Worm (Caenorhabditis elegans): ENCODE results near the gene col-129.
"Not testable (repeated sequence)": the region's sequence is repeated elsewhere in the genome, so short reads cannot be mapped to it uniquely, and the experiment has no call there.

Gene col-129

DNA sequence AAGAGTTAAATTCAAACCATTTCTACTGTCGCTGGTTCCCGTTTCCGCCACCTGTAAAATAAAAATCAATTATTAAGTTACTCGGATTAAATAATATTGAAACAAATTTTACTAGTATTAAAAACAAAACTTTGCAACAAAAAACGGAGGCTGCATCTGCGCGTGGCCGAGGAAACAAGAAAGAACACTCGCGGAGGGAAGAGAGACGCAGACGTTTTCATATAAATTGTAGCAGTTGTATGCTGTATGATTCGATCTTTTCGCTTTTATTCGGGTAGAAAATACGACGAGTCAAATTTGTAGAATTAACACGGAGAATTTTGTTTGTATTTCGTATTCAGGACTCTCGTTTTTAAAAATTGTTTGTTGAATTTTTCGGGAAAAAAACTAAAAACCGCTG is 35.4 kb upstream of the col-129 start, which contains the start of gene B0001.3:
B0001.3 (minus strand) TSS at position 55 of the 400 bp plus-strand sequence.
- TF ChIP-seq ceh-36 (tag; optimal IDR thresholded peaks at IDR 0.05) (no peak), tbx-11 (GFP tag; IDR thresholded peaks at IDR 0.05) (no peak), tra-4 (tag; optimal IDR thresholded peaks at IDR 0.05) (no peak), pes-1 (GFP tag; IDR thresholded peaks at IDR 0.05) (no peak)

DNA sequence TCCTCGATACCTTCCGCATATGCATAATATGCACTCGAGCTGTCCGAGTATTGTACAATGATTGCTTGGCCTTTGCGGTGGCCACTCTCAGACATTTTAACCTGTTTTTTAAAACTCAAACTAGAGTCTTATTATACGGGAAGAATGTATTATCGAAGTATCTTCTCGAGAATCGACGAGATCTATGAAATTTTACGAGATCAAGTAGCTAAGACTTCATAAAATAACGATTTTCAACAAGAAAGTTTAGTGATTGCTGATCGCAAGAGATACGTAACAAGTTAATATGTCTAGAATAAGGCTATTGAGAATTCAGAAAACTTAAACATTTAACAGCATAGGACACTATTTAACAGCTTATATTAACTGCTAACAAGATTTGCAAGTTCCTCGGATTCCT is 33.0 kb upstream of the col-129 start, which contains the start of gene B0001.5:
B0001.5 (minus strand) TSS at position 101 of the 400 bp plus-strand sequence.
- TF ChIP-seq sea-1 (GFP tag; conservative IDR thresholded peaks at IDR 0.05) (no peak), ama-1 (optimal IDR thresholded peaks at IDR 0.05) (no peak), pes-1 (GFP tag; IDR thresholded peaks at IDR 0.05) (no peak), F13C5.2 (tag; optimal IDR thresholded peaks at IDR 0.05) (no peak), tbx-37 (GFP tag; conservative IDR thresholded peaks at IDR 0.05) (no peak), hmbx-1 (tag; optimal IDR thresholded peaks at IDR 0.05) (no peak), flt-1 (GFP tag; IDR thresholded peaks at IDR 0.05) (no peak), scrt-1 (GFP tag; IDR thresholded peaks at IDR 0.05) (no peak), aly-1 (tag; optimal IDR thresholded peaks at IDR 0.05) (no peak), ets-7 (tag; optimal IDR thresholded peaks at IDR 0.05) (no peak), hnd-1 (tag; optimal IDR thresholded peaks at IDR 0.05) (no peak), tbx-11 (GFP tag; IDR thresholded peaks at IDR 0.05) (no peak), hmg-4 (GFP tag; optimal IDR thresholded peaks at IDR 0.05) (no peak)

DNA sequence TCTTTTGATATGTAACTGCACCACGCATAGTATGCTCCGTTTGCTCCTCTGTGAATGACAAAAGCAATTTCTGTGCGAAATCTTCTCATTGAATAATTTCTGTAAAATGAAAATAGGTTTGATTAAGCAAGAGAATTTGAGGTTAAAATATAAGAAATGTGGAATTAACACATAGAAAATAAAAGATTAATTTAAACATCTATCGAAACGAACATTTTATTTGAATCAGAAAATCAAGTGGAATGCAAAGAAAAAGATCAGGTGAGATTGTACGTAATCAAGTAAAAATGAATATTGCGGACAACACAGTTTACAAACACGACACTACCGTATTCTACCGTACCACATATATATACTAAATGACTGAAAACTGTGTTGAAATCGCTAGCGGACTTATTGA is 30.7 kb upstream of the col-129 start, which contains the start of gene B0001.8:
B0001.8 (minus strand) TSS at position 101 of the 400 bp plus-strand sequence.
- TF ChIP-seq hmbx-1 (tag; optimal IDR thresholded peaks at IDR 0.05) (no peak), sea-1 (GFP tag; conservative IDR thresholded peaks at IDR 0.05) (no peak), F13C5.2 (tag; optimal IDR thresholded peaks at IDR 0.05) (no peak), flt-1 (GFP tag; IDR thresholded peaks at IDR 0.05) (no peak), ets-7 (tag; optimal IDR thresholded peaks at IDR 0.05) (no peak), B0310.2 (tag; optimal IDR thresholded peaks at IDR 0.05) (no peak), scrt-1 (GFP tag; IDR thresholded peaks at IDR 0.05) (no peak), hnd-1 (tag; optimal IDR thresholded peaks at IDR 0.05) (no peak)

DNA sequence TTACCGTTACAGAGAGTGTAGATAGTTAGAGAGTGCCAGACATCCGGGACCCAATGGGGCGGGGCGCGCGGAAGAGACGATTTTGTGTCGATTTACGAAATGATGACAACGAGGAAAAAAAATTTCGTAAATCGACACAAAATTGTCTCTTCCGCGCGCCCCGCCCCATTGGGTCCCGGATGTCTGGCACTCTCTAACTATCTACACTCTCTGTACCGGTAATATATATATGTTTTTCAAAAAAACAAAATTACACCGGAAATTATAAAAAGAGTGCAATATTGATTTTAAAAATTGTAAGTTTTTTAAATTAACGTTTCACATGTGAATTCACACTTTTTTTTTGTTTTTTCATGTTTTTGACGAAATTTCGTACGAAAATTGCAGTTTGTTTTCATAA is 27.9 kb upstream of the col-129 start, which contains the start of gene B0001.4:
B0001.4 (minus strand) TSS at position 101 of the 400 bp plus-strand sequence.
- not testable (repeated sequence) for TF ChIP-seq B0310.2 (tag; optimal IDR thresholded peaks at IDR 0.05); pes-1 (GFP tag; IDR thresholded peaks at IDR 0.05); tbx-11 (GFP tag; IDR thresholded peaks at IDR 0.05)

DNA sequence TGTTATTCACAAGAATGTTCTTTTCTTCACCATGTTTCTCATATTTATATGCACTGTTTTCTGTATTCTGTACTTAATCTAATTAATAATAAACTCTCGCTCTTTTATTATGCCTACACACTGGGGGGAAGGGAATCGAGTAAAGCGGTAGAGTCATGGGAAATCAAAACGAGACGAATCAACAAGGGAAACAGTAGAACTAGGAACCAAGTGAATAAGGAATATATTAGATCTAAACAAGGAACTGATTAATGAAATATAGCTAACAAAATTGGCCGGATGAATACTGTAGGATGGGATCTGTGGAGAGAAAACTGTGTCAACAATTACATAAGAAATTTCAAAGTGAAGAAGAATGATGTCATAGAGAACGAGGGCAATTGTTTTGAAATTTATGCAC is 24.8 kb upstream of the col-129 start:
- TF ChIP-seq sea-1 (GFP tag; conservative IDR thresholded peaks at IDR 0.05) (no peak), scrt-1 (GFP tag; IDR thresholded peaks at IDR 0.05) (no peak), tbx-11 (GFP tag; IDR thresholded peaks at IDR 0.05) (no peak), ceh-36 (tag; optimal IDR thresholded peaks at IDR 0.05) (no peak), ceh-13 (GFP tag; optimal IDR thresholded peaks at IDR 0.05) (no peak), F13C5.2 (tag; optimal IDR thresholded peaks at IDR 0.05) (no peak), pes-1 (GFP tag; IDR thresholded peaks at IDR 0.05) (no peak)

DNA sequence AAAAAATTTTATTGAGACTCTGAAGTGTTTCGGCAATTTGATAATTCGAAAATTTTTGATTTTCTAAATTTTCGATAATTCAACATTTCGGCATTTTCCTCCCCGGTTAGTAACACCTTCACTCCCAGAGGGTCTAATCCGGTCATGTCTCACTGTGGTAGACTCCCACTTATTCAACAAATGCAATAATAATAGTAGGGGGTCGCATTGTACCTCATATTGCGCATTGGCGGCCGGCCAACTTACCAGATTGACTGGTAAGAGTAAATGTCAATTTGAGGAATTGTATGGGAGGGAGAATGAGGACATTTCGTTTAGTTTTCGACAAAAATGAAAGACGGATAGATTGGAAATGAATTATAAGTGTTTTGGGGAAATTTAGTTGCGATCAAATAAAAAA is 23.5 kb upstream of the col-129 start:
- TF ChIP-seq sea-1 (GFP tag; conservative IDR thresholded peaks at IDR 0.05) (no peak), hmg-4 (GFP tag; optimal IDR thresholded peaks at IDR 0.05) (no peak), aly-1 (tag; optimal IDR thresholded peaks at IDR 0.05) (no peak)

DNA sequence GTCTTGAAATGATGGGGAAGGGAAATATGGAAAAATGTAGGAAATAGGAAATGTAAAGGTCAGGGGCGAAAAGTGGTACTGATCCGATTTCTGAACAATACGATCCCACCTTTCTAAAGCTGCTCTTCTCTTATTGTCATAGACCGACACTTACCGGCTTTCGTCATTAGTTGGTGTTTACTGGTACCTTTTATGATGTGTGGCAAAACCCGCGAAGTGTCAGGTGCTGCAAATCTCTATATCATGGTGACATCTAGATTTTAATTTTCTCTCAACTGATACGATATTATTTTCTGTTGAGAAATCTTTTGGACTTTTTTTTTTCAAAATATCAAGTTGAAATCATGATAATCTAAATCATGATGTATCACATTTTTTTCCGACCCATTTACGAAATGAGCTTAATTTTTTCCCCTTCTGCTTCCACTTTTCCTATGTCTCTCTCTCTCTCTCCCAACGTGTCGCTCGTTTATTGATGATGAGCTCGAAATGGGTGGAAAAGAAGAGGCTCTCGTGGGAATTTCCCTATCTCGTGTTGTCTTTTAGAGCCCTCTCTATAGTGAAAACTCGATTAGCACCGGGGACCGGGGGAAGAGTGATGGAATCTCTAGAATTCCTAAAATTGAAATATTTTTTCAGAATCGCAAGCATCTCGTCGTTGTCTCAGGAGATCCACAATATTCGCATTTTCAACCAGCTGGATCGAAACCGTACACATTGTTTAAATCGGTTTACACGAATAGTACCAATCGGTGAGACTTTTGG is 21.3 kb upstream of the col-129 start:
- no peak for TF ChIP-seq ets-7 (tag; optimal IDR thresholded peaks at IDR 0.05)
- no peak for TF ChIP-seq tbx-37 (GFP tag; conservative IDR thresholded peaks at IDR 0.05)
- no peak for TF ChIP-seq ceh-13 (GFP tag; optimal IDR thresholded peaks at IDR 0.05)
- TF ChIP-seq B0310.2 (tag; optimal IDR thresholded peaks at IDR 0.05), result no peak
- no peak for TF ChIP-seq aly-1 (tag; optimal IDR thresholded peaks at IDR 0.05)
- no peak for TF ChIP-seq tbx-11 (GFP tag; IDR thresholded peaks at IDR 0.05)
- TF ChIP-seq ama-1 (optimal IDR thresholded peaks at IDR 0.05), result no peak
- TF ChIP-seq hnd-1 (tag; optimal IDR thresholded peaks at IDR 0.05), result no peak
- no peak for TF ChIP-seq sea-1 (GFP tag; conservative IDR thresholded peaks at IDR 0.05)
- no peak for TF ChIP-seq flt-1 (GFP tag; IDR thresholded peaks at IDR 0.05)

DNA sequence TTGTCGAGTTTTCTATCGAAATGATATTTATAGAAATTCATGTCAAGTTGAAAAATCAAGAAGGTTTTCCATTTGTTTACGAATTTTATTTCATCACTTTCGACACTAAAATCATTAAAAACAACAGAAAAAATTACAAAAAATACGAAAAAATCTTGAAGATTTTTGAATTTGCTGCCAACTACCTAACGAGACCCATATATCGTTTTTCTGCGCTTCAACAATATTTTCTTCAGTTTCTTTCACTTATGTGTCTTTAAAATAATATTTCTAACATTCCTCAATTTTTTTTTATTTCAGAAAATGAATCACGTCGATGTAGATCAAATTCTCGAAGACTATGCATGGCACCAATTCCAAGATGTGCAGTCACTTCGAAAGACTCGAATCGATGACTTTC is 19.0 kb upstream of the col-129 start, which contains the start of gene lin-24:
lin-24 (plus strand) TSS at position 301 of the 400 bp plus-strand sequence.
- TF ChIP-seq ceh-36 (tag; optimal IDR thresholded peaks at IDR 0.05) (no peak), aly-1 (tag; optimal IDR thresholded peaks at IDR 0.05) (no peak), scrt-1 (GFP tag; IDR thresholded peaks at IDR 0.05) (no peak), ama-1 (optimal IDR thresholded peaks at IDR 0.05) (no peak), hnd-1 (tag; optimal IDR thresholded peaks at IDR 0.05) (no peak), pes-1 (GFP tag; IDR thresholded peaks at IDR 0.05) (no peak), tra-4 (tag; optimal IDR thresholded peaks at IDR 0.05) (no peak), B0310.2 (tag; optimal IDR thresholded peaks at IDR 0.05) (no peak), hmg-4 (GFP tag; optimal IDR thresholded peaks at IDR 0.05) (no peak), sea-1 (GFP tag; conservative IDR thresholded peaks at IDR 0.05) (no peak), ceh-13 (GFP tag; optimal IDR thresholded peaks at IDR 0.05) (no peak), flt-1 (GFP tag; IDR thresholded peaks at IDR 0.05) (no peak), hmbx-1 (tag; optimal IDR thresholded peaks at IDR 0.05) (no peak)

Measured in whole organism, early embryonic.